Fruit fly (Drosophila melanogaster): ENCODE data around the gene mtgo.

DNA sequence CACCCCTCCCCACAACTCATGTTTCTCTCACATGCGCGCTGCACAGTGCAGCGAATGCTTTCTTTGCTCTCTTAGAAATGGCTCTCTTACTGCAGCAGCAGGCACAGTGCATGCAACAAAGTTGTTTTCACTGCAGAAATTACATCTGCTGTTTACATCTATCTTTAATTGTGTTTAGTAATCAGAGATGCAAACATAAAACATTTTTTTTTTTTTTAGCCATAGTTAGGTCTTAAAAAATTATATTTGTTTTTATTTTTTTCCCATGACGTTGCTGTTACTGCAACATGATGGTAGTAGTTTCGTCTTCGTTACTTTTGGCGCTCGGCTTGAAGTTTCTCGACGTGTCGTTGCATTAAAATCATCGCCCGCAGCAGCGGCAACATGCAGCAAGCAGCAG, 43.5 kb upstream of the mtgo start:
- no peak for TF ChIP-seq psq (optimal IDR thresholded peaks at IDR 0.05)
- TF ChIP-seq insv (optimal IDR thresholded peaks at IDR 0.05) = no peak
- TF ChIP-seq Sin3A (optimal IDR thresholded peaks at IDR 0.05) = no peak
- no peak for TF ChIP-seq ttk (optimal IDR thresholded peaks at IDR 0.05)
- no peak for TF ChIP-seq Myc (optimal IDR thresholded peaks at IDR 0.05)
- no peak for TF ChIP-seq h (optimal IDR thresholded peaks at IDR 0.05)
